Fruit fly (Drosophila melanogaster): ENCODE data around the gene P5cr.

The P5cr gene

DNA sequence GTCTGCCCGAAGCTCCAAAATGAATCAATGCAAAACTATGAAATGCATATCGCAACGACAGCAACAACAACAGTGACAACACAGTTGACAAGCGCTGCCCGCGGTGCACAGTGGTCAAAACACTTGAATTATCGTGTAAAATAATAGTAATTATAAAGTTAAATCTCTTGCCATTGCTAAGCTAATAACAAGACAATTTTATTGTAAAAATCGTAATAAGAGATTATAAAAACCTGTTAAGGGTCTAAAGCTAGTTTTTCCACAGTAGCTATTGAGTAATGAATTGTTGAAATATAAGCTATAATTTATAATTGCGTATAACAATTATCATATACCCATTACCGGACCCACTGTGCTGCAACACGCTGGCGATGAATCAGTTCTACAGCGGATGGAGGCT, 44.3 kb downstream of the P5cr start:
- TF ChIP-seq foxo (GFP tag; optimal IDR thresholded peaks at IDR 0.05) (peak in 1 of 2 experiments; percentile 54), psq (GFP tag; optimal IDR thresholded peaks at IDR 0.05) (peak; percentile 13), ey (GFP tag; optimal IDR thresholded peaks at IDR 0.05) (peak; percentile 37), tai (GFP tag; optimal IDR thresholded peaks at IDR 0.05) (no peak), rgr (GFP tag; optimal IDR thresholded peaks at IDR 0.05) (peak; percentile 37), h (GFP tag; optimal IDR thresholded peaks at IDR 0.05) (peak; percentile 10), fru (GFP tag; optimal IDR thresholded peaks at IDR 0.05) (peak; percentile 37), OdsH (GFP tag; optimal IDR thresholded peaks at IDR 0.05) (peak; percentile 33), brk (GFP tag; optimal IDR thresholded peaks at IDR 0.05) (no peak), GATAd (GFP tag; optimal IDR thresholded peaks at IDR 0.05) (no peak), HLH106 (tag; optimal IDR thresholded peaks at IDR 0.05) (peak; percentile 50), Sp1 (GFP tag; optimal IDR thresholded peaks at IDR 0.05) (peak; percentile 39)

DNA sequence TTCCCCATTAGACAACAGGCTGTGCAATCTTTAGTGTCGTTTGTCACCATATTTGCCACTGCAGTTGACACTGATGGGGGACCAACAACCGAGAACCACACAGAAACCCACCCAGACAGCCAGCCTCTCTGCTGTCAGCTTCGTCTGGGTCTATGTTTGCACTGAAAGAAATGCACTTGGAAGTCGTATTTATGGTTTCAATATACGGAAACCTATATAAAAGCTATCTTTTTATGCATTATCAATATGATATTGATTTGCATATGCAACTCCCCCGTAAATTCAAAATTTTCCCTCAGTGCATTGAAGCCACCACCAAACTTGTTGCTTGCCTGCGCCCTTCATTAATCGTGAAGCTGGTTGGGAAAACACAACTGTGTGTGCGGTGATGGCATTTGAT, 45.5 kb downstream of the P5cr start:
- TF ChIP-seq Myc (optimal IDR thresholded peaks at IDR 0.05): no peak
- TF ChIP-seq Hnf4 (GFP tag; optimal IDR thresholded peaks at IDR 0.05): no peak
- TF ChIP-seq psq (GFP tag; optimal IDR thresholded peaks at IDR 0.05): no peak
- no peak for TF ChIP-seq sage (GFP tag; optimal IDR thresholded peaks at IDR 0.05)
- TF ChIP-seq lola (GFP tag; optimal IDR thresholded peaks at IDR 0.05): no peak
- TF ChIP-seq Dif (GFP tag; optimal IDR thresholded peaks at IDR 0.05; ENCODE audit: partially characterized antibody): no peak
- no peak for TF ChIP-seq pan (optimal IDR thresholded peaks at IDR 0.05)
- no peak for TF ChIP-seq Sp1 (GFP tag; optimal IDR thresholded peaks at IDR 0.05)
- TF ChIP-seq fru (GFP tag; optimal IDR thresholded peaks at IDR 0.05): peak; percentile 38
- TF ChIP-seq ey (GFP tag; optimal IDR thresholded peaks at IDR 0.05): peak; percentile 21
- TF ChIP-seq rgr (GFP tag; optimal IDR thresholded peaks at IDR 0.05): peak; percentile 3
- no peak for TF ChIP-seq HLH106 (tag; optimal IDR thresholded peaks at IDR 0.05)
- peak in 1 of 2 experiments; percentile 47 for TF ChIP-seq foxo (GFP tag; optimal IDR thresholded peaks at IDR 0.05)

DNA sequence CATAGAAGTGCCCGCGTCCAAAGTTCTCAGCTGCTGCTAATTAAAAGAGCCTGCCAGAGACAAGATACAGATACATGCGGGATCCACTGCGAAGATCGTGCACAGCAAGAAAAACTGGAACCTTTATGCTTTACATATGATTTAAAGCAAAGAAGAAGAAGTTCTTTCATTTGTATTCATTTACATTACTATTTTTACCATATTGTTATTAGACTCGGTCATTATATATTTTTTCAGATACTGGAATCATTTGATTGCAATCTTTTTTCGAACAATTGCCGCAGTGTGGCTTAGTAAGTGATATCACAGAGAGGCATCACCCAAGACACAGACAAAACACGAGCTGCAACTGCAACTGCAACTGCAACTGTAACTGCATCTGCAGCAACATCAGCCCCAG, 46.4 kb downstream of the P5cr start:
- TF ChIP-seq CrebA (GFP tag; optimal IDR thresholded peaks at IDR 0.05; ENCODE audit: borderline replicate concordance) (no peak), Sp1 (GFP tag; optimal IDR thresholded peaks at IDR 0.05) (no peak), HLH106 (tag; optimal IDR thresholded peaks at IDR 0.05) (no peak), dl (GFP tag; optimal IDR thresholded peaks at IDR 0.05; ENCODE audit: insufficient read depth in 1 of 2, partially characterized antibody in 2 of 2) (no peak), dmrt93B (GFP tag; optimal IDR thresholded peaks at IDR 0.05) (no peak), Hnf4 (GFP tag; optimal IDR thresholded peaks at IDR 0.05) (no peak), brk (GFP tag; optimal IDR thresholded peaks at IDR 0.05) (no peak), h (GFP tag; optimal IDR thresholded peaks at IDR 0.05) (no peak), rgr (GFP tag; optimal IDR thresholded peaks at IDR 0.05) (no peak), tai (GFP tag; optimal IDR thresholded peaks at IDR 0.05) (no peak), CG9705 (GFP tag; optimal IDR thresholded peaks at IDR 0.05) (no peak), Mio (GFP tag; optimal IDR thresholded peaks at IDR 0.05) (no peak), sage (GFP tag; optimal IDR thresholded peaks at IDR 0.05) (no peak), Hr78 (GFP tag; optimal IDR thresholded peaks at IDR 0.05) (no peak)

DNA sequence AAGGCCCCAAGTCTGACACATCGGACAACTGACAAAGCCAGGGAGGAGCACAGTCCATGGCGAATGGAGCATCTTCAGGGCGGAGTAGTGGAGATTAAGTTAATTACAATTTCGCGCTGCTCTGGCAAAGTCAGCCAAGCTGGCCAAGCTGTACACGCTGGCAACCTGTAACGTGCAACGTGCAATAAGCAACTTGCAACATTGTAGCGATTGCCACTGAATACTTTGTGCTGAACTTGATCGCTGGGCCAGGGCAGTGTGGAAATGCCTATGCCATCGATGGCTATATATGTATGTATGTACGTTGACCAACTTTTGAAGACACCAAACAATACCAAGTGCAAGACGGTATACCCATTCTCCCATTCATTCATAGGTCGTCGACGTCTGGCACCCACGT, 49.1 kb downstream of the P5cr start:
- TF ChIP-seq Jra (GFP tag; optimal IDR thresholded peaks at IDR 0.05) (no peak), ey (GFP tag; optimal IDR thresholded peaks at IDR 0.05) (no peak), sage (GFP tag; optimal IDR thresholded peaks at IDR 0.05) (no peak), N (GFP tag; optimal IDR thresholded peaks at IDR 0.05) (no peak), foxo (GFP tag; optimal IDR thresholded peaks at IDR 0.05) (no peak), Abd-B (GFP tag; optimal IDR thresholded peaks at IDR 0.05) (no peak), psq (GFP tag; optimal IDR thresholded peaks at IDR 0.05) (no peak), br (GFP tag; optimal IDR thresholded peaks at IDR 0.05) (no peak), usp (GFP tag; optimal IDR thresholded peaks at IDR 0.05) (no peak), h (GFP tag; optimal IDR thresholded peaks at IDR 0.05) (no peak), Hr78 (GFP tag; optimal IDR thresholded peaks at IDR 0.05) (no peak), Sp1 (GFP tag; optimal IDR thresholded peaks at IDR 0.05) (no peak), CG32264 (GFP tag; optimal IDR thresholded peaks at IDR 0.05) (no peak)

DNA sequence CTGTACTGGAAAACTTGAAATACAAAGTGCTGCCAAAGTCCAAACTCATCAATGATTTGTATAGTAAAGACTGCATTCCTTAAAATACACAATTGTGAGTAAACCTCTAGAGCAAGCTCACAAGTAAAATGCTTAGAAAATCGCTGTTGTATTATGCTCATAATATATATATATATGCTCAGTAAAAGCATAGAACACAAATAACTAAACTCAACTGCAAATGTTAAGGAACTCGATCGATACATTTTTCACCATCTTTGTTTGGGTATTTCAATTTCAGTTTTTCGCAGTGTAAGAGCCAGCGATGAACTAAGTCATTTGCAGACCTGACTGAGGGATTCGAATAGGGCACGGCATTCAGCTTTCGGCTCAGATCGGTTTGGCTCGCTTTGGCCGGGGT, 50.4 kb downstream of the P5cr start:
- TF ChIP-seq foxo (GFP tag; optimal IDR thresholded peaks at IDR 0.05) (no peak), Hr83 (GFP tag; optimal IDR thresholded peaks at IDR 0.05; ENCODE audit: poor library complexity, severe bottlenecking) (no peak)

Data from whole organism, wandering third instar larva.